Worm (Caenorhabditis elegans) whole organism, late embryonic: Measurements from ENCODE around the gene oatr-1.
A peak's percentile ranks its signal among the peaks of the same experiment; 100 is the strongest.

ENCODE experiments used
- K09A11.1 ChIP-seq: sonication (generic microtip); optimal IDR thresholded peaks from 2 replicates; lab custom pipeline; 2017; ENCODE audit warnings: antibody characterized with exemption, mild to moderate bottlenecking, missing genetic modification characterization, missing compliant biosample characterization; ENCODE audit not compliant: insufficient read depth
- ama-1 ChIP-seq: fragments of 150-350 bp; optimal IDR thresholded peaks from 2 replicates; lab custom pipeline; 2014
- ceh-24 ChIP-seq: sonication (generic microtip); optimal IDR thresholded peaks from 2 replicates; lab custom pipeline; 2016; ENCODE audit warnings: mild to moderate bottlenecking, missing genetic modification characterization, missing compliant biosample characterization
- gmeb-2 ChIP-seq: sonication (generic microtip); optimal IDR thresholded peaks from 2 replicates; lab custom pipeline; 2016; ENCODE audit warnings: missing genetic modification characterization, inconsistent platforms, missing compliant biosample characterization
- hlh-30 ChIP-seq: sonication (generic microtip); optimal IDR thresholded peaks from 2 replicates; lab custom pipeline; 2017; ENCODE audit warnings: antibody characterized with exemption, missing genetic modification characterization, missing compliant biosample characterization; ENCODE audit not compliant: insufficient read depth
- nhr-11 ChIP-seq: fragments of 150-350 bp; optimal IDR thresholded peaks from 2 replicates; lab custom pipeline; 2014; ENCODE audit warnings: missing biosample characterization, missing genetic modification characterization
- pha-4 ChIP-seq: fragments of 150-350 bp; optimal IDR thresholded peaks from 2 replicates; lab custom pipeline; 2018; ENCODE audit warnings: missing biosample characterization, missing genetic modification reagents, missing genetic modification characterization
- rnt-1 ChIP-seq: sonication (generic microtip); optimal IDR thresholded peaks from 2 replicates; lab custom pipeline; 2016; ENCODE audit warnings: missing genetic modification characterization, missing compliant biosample characterization
- sox-4 ChIP-seq: sonication (generic microtip); optimal IDR thresholded peaks from 2 replicates; lab custom pipeline; 2017; ENCODE audit warnings: mild to moderate bottlenecking, missing genetic modification characterization, inconsistent platforms, missing compliant biosample characterization
- unc-86 ChIP-seq: sonication (generic microtip); optimal IDR thresholded peaks from 2 replicates; lab custom pipeline; 2016; ENCODE audit warnings: missing genetic modification characterization, missing compliant biosample characterization

ce11 chrIII:6444335-6444734, 48.4 kb upstream of the oatr-1 start, which contains the start of gene C05D11.13:
- TF ChIP-seq ceh-24 (tag; lab: Kevin White, UChicago), result no peak
- TF ChIP-seq hlh-30 (tag; lab: Kevin White, UChicago), result no peak
- no peak for TF ChIP-seq sox-4 (tag; lab: Kevin White, UChicago)
- no peak for TF ChIP-seq nhr-11 (tag; lab: Kevin White, UChicago)
- TF ChIP-seq ama-1, result no peak
- TF ChIP-seq rnt-1 (tag; lab: Kevin White, UChicago), result no peak
- TF ChIP-seq pha-4 (tag; lab: Kevin White, UChicago), result no peak
- TF ChIP-seq gmeb-2 (tag; lab: Kevin White, UChicago), result no peak
- TF ChIP-seq unc-86 (tag; lab: Kevin White, UChicago), result peak; percentile 4
- no peak for TF ChIP-seq K09A11.1 (tag; lab: Kevin White, UChicago)
